Fruit fly (Drosophila melanogaster): ENCODE data around the gene CG45072.

The CG45072 gene

dm6 chr3R:30090261-30091006 is 32.6 kb downstream of the CG45072 start (continued):
- TF ChIP-seq eg (GFP tag; IDR thresholded peaks at IDR 0.05) (0 out of 3 replicates have a peak, but pooled peaks have one; percentile 29), Sox14 (GFP tag; optimal IDR thresholded peaks at IDR 0.05) (no peak), Hr38 (GFP tag; optimal IDR thresholded peaks at IDR 0.05) (no peak), CG11762 (GFP tag; optimal IDR thresholded peaks at IDR 0.05; ENCODE audit: insufficient read depth) (no peak), Lpt (GFP tag; optimal IDR thresholded peaks at IDR 0.05) (no peak), achi (GFP tag; optimal IDR thresholded peaks at IDR 0.05) (no peak), CG10669 (GFP tag; optimal IDR thresholded peaks at IDR 0.05) (no peak), fd85E (GFP tag; optimal IDR thresholded peaks at IDR 0.05) (no peak), CG32006 (GFP tag; optimal IDR thresholded peaks at IDR 0.05) (peak; percentile 24), Smox (GFP tag; optimal IDR thresholded peaks at IDR 0.05) (no peak), Hr4 (GFP tag; optimal IDR thresholded peaks at IDR 0.05) (no peak), cyc (GFP tag; optimal IDR thresholded peaks at IDR 0.05) (no peak), Ets96B (tag; optimal IDR thresholded peaks at IDR 0.05) (peak; percentile 20), lz (GFP tag; optimal IDR thresholded peaks at IDR 0.05) (no peak), CG6808 (GFP tag; optimal IDR thresholded peaks at IDR 0.05) (peak; percentile 20), CG6276 (GFP tag; optimal IDR thresholded peaks at IDR 0.05) (peak; percentile 14), ss (GFP tag; optimal IDR thresholded peaks at IDR 0.05) (peak in 1 of 2 experiments; percentile 62), CG11294 (GFP tag; IDR thresholded peaks at IDR 0.05) (no peak), dsx (GFP tag; optimal IDR thresholded peaks at IDR 0.05; ENCODE audit: poor library complexity, severe bottlenecking) (peak; percentile 12), salr (GFP tag; optimal IDR thresholded peaks at IDR 0.05) (no peak), fd59A (GFP tag; optimal IDR thresholded peaks at IDR 0.05) (no peak), Eip75B (GFP tag; optimal IDR thresholded peaks at IDR 0.05) (peak; percentile 53), dac (GFP tag; optimal IDR thresholded peaks at IDR 0.05) (no peak), Met (GFP tag; optimal IDR thresholded peaks at IDR 0.05) (no peak), CG10631 (GFP tag; optimal IDR thresholded peaks at IDR 0.05) (no peak), Sox102F (GFP tag; optimal IDR thresholded peaks at IDR 0.05) (no peak), OdsH (GFP tag; optimal IDR thresholded peaks at IDR 0.05) (no peak), CG6163 (GFP tag; IDR thresholded peaks at IDR 0.05) (peak; percentile 51; the same call in 2 of the 3 replicates), Eip93F (GFP tag; optimal IDR thresholded peaks at IDR 0.05) (no peak), esn (GFP tag; optimal IDR thresholded peaks at IDR 0.05) (no peak), Gug (GFP tag; IDR thresholded peaks at IDR 0.05) (no peak), pdm3 (GFP tag; optimal IDR thresholded peaks at IDR 0.05) (no peak), Hr39 (GFP tag; optimal IDR thresholded peaks at IDR 0.05) (no peak), CG4318 (GFP tag; optimal IDR thresholded peaks at IDR 0.05) (no peak)

DNA sequence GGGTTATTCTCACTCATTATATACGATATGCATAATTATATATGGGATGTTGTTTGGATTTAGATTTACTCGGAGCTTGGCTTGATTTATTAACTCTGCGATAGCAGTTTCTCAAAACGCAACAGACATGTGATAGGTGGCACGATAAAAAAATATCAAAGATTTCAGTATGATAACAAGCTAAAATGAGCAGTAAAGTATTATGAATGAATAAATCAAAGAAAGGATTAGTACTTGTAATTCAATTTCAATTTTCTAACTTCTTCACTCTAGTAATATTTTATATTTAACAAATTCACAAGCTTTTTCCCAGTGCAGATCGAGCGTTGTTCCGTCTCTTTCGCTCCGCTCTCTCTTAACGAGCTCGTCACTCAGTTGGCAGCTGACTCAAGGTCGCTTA is 38.9 kb downstream of the CG45072 start:
- TF ChIP-seq Eip78C (GFP tag) (peak; percentile 58), Eip75B (GFP tag; optimal IDR thresholded peaks at IDR 0.05) (no peak), CG1621 (tag; optimal IDR thresholded peaks at IDR 0.05) (no peak), Hr39 (GFP tag; optimal IDR thresholded peaks at IDR 0.05) (peak; percentile 6), CG15336 (GFP tag; IDR thresholded peaks at IDR 0.05) (no peak), Sox14 (GFP tag; optimal IDR thresholded peaks at IDR 0.05) (peak; percentile 0), CG31627 (GFP tag; optimal IDR thresholded peaks at IDR 0.05) (peak; percentile 4), topi (GFP tag; optimal IDR thresholded peaks at IDR 0.05) (peak; percentile 6), CG10631 (GFP tag; optimal IDR thresholded peaks at IDR 0.05) (no peak), CG6276 (GFP tag; optimal IDR thresholded peaks at IDR 0.05) (no peak), Hr4 (GFP tag; optimal IDR thresholded peaks at IDR 0.05) (peak; percentile 3), Smox (GFP tag; optimal IDR thresholded peaks at IDR 0.05) (peak; percentile 15), svp (GFP tag) (peak; percentile 37), CG7368 (GFP tag; optimal IDR thresholded peaks at IDR 0.05) (no peak), esn (GFP tag; optimal IDR thresholded peaks at IDR 0.05) (peak; percentile 26)

All from whole organism, prepupa.